Fruit fly (Drosophila melanogaster) whole organism, wandering third instar larva: ENCODE results near the gene CG12259.

Experiments
- Hnf4 ChIP-seq: fragments of 200-800 bp; sonication (Bioruptor generic); optimal IDR thresholded peaks from 2 replicates; lab custom pipeline; 2016; ENCODE audit warnings: missing biosample characterization, mild to moderate bottlenecking, missing genetic modification characterization
- Hr78 ChIP-seq: fragments of >200 bp; optimal IDR thresholded peaks from 2 replicates; lab custom pipeline; 2017; ENCODE audit warnings: missing biosample characterization, missing genetic modification characterization
- tai ChIP-seq: sonication (Bioruptor generic); optimal IDR thresholded peaks from 2 replicates; lab custom pipeline; 2016; ENCODE audit warnings: missing biosample characterization, missing genetic modification characterization

DNA sequence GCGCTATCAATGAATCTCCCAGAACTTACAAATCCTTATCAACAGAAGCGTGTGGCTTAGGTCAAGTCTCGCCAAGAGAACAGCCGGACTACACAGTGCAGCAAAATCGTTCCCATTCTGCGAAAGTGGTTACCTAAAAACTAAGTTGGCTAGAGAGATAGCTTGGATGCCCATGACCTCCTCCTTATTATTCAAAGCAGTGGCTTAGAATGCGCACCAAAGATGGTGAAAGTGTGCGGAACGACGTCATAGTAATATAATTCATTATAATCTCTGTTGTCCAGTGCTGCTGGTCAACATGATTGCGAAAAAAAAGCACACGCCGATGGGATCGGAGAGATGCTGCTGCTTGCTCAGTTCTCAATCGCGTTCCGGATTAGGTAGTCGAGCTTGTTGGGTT lies 33.6 kb upstream of the CG12259 start, which contains the start of gene Nep7:
- no peak for TF ChIP-seq Hnf4
- TF ChIP-seq tai (GFP tag; lab: Kevin White, UChicago): no peak
- TF ChIP-seq Hr78 (GFP tag; lab: Kevin White, UChicago): no peak
